Worm (Caenorhabditis elegans): ENCODE results near the gene ZK355.2.

DNA sequence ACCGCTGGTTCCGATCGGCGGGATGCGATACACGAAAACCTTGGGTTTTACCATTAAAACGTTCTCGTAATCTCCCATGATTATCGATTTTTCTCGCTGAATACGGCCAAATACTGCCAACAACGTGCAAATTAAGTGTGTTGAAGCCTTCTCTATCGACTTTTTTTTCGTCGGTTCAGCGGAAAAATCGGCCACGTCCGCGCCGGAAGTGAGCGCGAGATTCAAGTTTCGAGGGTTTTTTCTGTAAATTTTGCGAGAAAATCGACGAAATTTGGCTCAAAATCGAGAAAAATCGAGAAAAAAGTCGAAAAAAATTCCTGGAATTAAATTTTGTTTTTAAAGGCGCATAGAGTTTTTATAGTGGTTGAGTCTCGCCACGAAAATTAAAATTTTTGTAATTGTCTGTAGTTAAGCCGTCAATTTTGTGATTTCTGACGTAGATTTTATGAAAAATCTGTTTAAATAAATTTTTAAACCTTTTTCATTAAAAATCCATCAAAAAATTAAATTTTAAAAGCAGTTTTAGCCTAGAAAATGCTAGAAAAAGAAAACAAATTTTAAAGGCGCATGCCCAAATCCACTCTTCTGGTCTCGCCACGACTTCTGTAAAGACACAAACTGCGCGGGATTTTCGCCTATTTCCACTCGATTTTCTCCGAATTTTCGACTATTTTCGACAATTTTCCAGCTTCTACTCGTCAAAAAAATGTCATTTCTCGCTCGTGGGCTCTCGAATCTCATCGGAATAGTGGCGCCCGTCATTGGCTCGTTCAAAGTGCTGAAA lies 4.5 kb upstream of the ZK355.2 start, which contains the start of the genes ncap-1 and Y110A2AR.1:
- TF ChIP-seq W03F9.2 (tag; optimal IDR thresholded peaks at IDR 0.05) (peak; percentile 36), dao-5 (tag; optimal IDR thresholded peaks at IDR 0.05) (no peak), him-1 (tag; optimal IDR thresholded peaks at IDR 0.05) (no peak)
